Fruit fly (Drosophila melanogaster): Measurements from ENCODE around the gene Tgi.

Tgi gene

DNA sequence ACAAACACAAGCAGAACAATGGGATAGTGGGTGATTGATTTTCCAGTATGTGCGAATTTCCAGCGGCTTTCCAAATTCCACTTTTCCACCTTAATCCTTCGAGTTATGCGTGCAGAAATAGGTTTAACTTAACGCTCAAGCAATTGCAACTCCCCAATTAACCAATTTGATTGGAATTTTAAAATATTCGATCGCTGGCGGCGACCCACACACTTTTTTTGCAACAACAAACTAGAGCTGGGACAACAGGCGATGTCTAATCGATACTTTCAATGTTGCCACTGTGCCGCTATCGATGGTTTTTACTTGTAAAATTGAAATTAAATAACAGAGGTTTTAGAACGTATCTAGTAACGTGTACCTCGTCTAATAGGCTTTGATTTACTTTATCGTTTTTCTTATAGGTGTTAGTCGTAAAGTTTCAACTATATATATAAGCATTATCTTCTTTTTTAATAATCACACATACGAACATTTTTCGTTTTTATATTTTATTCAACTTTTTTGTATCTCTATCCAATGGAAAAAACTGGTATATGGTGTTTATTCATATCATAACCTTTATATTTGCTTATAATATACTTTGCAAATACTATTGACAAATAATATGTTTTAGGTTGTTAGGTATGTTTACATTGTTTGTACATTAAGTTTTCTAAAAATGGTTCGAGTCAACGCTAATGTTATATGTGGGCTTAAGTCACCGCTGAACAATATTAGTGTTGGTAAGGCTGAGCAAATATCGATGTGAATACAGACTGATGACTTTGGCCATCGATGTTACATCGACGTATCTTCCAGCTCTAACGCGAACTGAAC, at the start of gene Tgi, which contains the start of gene Abp1:
Gene Tgi, plus strand, starts transcription at position 757 of the 819 bp plus-strand sequence.
Gene Abp1, minus strand, starts transcription at position 240 of the 819 bp plus-strand sequence.
- TF ChIP-seq Dll (optimal IDR thresholded peaks at IDR 0.05), result no peak
- TF ChIP-seq psq (optimal IDR thresholded peaks at IDR 0.05), result no peak
- TF ChIP-seq pan (optimal IDR thresholded peaks at IDR 0.05), result no peak
- no peak for TF ChIP-seq CG8478 (optimal IDR thresholded peaks at IDR 0.05)
- TF ChIP-seq usp (GFP tag; optimal IDR thresholded peaks at IDR 0.05), result no peak
- TF ChIP-seq EcR (GFP tag; optimal IDR thresholded peaks at IDR 0.05), result no peak

DNA sequence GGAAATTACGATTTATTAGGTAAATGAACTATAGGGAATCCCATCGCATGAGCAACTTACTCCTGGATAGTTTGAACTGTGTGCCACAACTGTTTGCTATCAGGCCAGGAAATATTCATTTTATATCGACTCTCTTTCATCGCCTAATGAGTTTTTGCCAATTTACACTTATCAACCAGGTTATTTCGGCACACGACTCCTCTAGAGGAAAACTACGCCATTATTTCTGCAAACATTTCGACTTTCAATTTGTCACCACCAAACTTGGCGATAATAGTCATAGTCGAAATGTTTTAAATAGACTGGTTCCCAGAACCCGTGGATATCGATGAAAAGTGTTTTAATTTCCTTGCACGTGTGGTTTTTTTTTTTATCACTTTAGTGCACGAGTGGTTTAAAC, 49.6 kb upstream of the Tgi start, which contains the start of gene CG10154:
Gene CG10154, minus strand, starts transcription at position 101 of the 400 bp plus-strand sequence.
- TF ChIP-seq EcR (GFP tag; optimal IDR thresholded peaks at IDR 0.05), result no peak
- TF ChIP-seq pan (optimal IDR thresholded peaks at IDR 0.05), result no peak
- no peak for TF ChIP-seq psq (optimal IDR thresholded peaks at IDR 0.05)
- TF ChIP-seq Dll (optimal IDR thresholded peaks at IDR 0.05), result no peak
- no peak for TF ChIP-seq usp (GFP tag; optimal IDR thresholded peaks at IDR 0.05)
- no peak for TF ChIP-seq CG8478 (optimal IDR thresholded peaks at IDR 0.05)

DNA sequence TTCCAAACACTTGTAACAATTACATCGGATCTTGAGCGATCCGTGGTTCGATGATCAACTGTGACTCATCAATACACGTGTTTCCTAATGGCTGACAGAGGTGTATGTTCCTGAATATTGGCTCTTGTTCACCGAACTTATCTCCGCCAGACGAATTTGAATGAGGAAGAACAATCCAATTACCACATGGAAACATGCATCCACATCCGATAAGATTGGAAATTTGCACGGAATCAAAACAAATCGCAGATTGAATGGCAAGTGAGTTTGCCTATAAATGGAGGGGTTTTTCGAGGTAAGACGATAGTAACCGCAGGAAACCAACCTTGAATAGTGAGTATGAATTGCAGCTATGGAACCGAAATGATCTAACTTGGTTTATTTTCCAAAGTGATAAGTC, 48.9 kb upstream of the Tgi start, which contains the start of gene CG10725:
Gene CG10725, plus strand, starts transcription at position 301 of the 400 bp plus-strand sequence.
- TF ChIP-seq pan (optimal IDR thresholded peaks at IDR 0.05), result no peak
- no peak for TF ChIP-seq CG8478 (optimal IDR thresholded peaks at IDR 0.05)
- TF ChIP-seq EcR (GFP tag; optimal IDR thresholded peaks at IDR 0.05), result no peak
- TF ChIP-seq usp (GFP tag; optimal IDR thresholded peaks at IDR 0.05), result no peak
- TF ChIP-seq psq (optimal IDR thresholded peaks at IDR 0.05), result no peak

DNA sequence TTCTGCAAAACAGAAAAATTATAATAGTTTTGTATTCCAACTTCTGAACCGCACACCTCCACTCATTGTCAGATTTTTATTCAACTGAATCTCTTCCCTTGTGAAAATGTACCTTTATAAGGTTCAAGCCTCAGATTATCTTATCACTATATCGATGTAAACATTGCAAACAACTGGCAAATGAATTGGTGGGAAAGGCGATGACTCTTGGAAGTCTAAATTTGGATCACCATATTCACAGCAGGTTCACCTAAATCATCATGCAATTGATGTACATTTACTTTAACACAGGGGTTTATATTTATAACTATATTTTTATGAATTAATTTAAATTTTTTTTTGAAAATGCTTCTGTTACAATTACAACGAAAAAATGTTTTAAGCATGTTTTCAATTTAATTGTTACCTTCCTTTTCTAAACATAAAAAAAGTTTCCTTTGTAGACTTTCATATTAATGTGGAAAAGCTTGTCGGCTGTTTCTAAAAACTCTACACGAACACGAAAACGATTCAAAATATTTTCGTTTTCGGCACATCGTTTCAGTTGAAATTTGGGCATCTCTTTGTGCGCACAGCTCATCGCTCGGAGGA, 46.1 kb upstream of the Tgi start, which contains the start of the genes CG10140 and CG14109:
Gene CG10140, minus strand, starts transcription at position 101 of the 591 bp plus-strand sequence.
Gene CG14109, plus strand, starts transcription at position 541 of the 591 bp plus-strand sequence.
- TF ChIP-seq psq (optimal IDR thresholded peaks at IDR 0.05) (no peak), usp (GFP tag; optimal IDR thresholded peaks at IDR 0.05) (no peak), Dll (optimal IDR thresholded peaks at IDR 0.05) (no peak), pan (optimal IDR thresholded peaks at IDR 0.05) (no peak), EcR (GFP tag; optimal IDR thresholded peaks at IDR 0.05) (no peak), CG8478 (optimal IDR thresholded peaks at IDR 0.05) (no peak)

DNA sequence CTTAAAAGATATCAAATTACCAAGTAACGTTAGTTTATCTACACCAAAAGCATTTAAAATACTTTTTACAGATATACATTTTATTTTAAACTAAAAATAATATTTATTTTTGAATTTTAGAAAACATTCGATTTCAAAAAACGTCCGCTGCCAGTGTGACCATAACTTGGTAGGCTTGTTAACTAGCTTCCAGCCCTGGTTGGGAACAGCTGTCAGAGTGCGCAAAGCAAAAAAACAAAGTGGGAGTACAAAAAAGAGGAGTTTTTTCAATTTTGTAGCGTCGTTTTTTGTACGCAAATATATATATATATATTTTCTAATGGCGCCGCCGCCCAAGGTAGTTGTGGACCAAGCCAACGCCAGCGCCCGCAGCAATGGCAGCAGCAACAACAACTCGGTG, 44.2 kb upstream of the Tgi start, which contains the start of gene cmb:
Gene cmb, plus strand, starts transcription at position 195 of the 400 bp plus-strand sequence.
- TF ChIP-seq usp (GFP tag; optimal IDR thresholded peaks at IDR 0.05) (no peak), psq (optimal IDR thresholded peaks at IDR 0.05) (no peak), CG8478 (optimal IDR thresholded peaks at IDR 0.05) (no peak)

DNA sequence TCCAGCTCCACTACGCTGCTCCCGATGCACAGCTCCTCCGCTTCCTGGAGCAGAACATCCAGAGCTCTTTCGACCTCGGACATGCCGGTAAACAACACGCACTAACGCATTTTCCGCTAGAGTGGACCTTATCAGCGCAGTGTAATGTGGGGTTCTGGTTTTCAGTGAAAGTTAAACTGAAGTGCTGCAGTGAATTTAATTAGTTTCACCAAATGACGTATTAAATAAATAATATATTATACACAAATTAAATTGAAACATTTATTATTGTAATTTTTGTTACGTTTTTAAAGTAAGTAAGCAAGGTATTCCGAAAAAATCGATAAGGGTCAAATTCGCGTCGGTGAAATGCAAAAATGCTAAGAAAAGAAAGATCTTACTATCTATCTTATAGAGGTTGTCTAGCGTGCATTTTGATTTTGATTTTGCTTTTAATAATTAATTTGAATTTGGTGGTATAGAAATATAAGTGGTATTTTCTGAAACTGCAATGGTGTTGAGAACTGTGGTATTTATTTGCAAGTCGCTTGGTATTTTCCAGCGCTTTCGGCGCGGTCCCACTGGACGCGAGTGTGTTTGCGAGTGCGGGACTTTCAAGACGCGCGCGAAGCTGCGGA, 36.3 kb upstream of the Tgi start, which contains the start of the genes JMJD7 and CG10738:
Gene JMJD7, minus strand, starts transcription at position 107 of the 617 bp plus-strand sequence.
Gene CG10738, plus strand, starts transcription at position 594 of the 617 bp plus-strand sequence.
- no peak for TF ChIP-seq CG8478 (optimal IDR thresholded peaks at IDR 0.05)
- no peak for TF ChIP-seq EcR (GFP tag; optimal IDR thresholded peaks at IDR 0.05)
- TF ChIP-seq psq (optimal IDR thresholded peaks at IDR 0.05), result no peak
- TF ChIP-seq Dll (optimal IDR thresholded peaks at IDR 0.05), result no peak
- no peak for TF ChIP-seq usp (GFP tag; optimal IDR thresholded peaks at IDR 0.05)
- TF ChIP-seq pan (optimal IDR thresholded peaks at IDR 0.05), result no peak

DNA sequence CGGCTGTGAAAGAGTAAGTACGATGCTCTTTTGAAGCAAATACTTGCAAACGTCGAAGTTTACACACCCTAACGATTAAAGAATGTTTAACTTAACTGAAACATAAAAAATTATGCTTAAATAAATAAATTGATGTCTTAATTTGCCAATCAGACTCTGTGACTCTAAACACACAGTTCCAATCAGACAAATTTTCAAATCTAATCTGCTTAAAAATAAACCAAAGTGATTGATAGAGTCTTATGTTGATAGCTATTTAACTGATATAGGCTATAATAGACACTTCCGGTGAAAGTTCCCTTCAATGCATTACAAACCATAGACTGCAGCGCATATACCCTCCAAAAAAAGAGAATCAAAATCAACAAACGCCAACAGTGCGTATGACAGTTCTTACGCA, 35.0 kb upstream of the Tgi start:
- TF ChIP-seq psq (optimal IDR thresholded peaks at IDR 0.05), result no peak
- TF ChIP-seq usp (GFP tag; optimal IDR thresholded peaks at IDR 0.05), result no peak

DNA sequence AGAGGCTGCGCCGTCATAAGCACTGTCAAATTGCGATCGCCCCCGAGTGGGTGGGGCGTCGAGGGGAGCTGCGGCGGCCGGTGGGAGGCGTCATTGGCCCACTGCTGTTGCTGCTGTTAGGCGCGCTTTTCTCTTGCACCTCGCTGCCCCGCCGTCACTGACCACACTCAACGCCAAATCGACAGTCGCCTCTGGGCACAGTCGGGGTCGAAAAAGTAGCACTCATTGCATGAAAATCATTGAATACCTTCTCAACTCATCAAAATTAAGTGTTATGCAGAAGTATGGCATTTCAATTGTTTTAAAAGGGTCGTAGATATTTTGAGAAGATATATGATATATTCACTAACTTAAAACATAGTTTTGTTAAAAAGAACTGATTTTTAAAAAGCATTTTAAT, 34.3 kb upstream of the Tgi start:
- TF ChIP-seq psq (optimal IDR thresholded peaks at IDR 0.05), result no peak
- no peak for TF ChIP-seq Dll (optimal IDR thresholded peaks at IDR 0.05)
- no peak for TF ChIP-seq CG8478 (optimal IDR thresholded peaks at IDR 0.05)
- no peak for TF ChIP-seq usp (GFP tag; optimal IDR thresholded peaks at IDR 0.05)
- TF ChIP-seq pan (optimal IDR thresholded peaks at IDR 0.05), result no peak
- no peak for TF ChIP-seq EcR (GFP tag; optimal IDR thresholded peaks at IDR 0.05)

DNA sequence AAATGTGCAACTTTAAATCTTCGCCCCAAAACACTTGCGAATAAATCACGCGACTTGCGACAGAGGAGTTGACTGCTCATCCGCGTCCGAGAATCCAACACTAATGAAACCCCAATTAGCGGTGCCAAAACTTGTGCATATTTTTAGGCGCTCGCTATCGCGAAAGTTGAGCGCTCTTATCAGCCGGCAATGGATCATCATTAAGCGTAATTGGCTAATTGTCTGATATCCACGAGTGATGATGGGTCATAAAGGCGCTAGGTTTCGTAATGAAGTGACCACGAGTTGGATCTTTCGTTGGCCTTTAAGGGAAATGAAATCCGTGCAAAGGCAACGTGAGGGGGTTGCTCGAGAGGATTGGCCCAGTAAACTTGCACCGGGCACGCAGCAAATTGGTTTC, 31.8 kb upstream of the Tgi start:
- TF ChIP-seq psq (optimal IDR thresholded peaks at IDR 0.05), result no peak
- TF ChIP-seq EcR (GFP tag; optimal IDR thresholded peaks at IDR 0.05), result no peak
- TF ChIP-seq Dll (optimal IDR thresholded peaks at IDR 0.05), result no peak
- no peak for TF ChIP-seq usp (GFP tag; optimal IDR thresholded peaks at IDR 0.05)
- TF ChIP-seq CG8478 (optimal IDR thresholded peaks at IDR 0.05), result no peak
- TF ChIP-seq pan (optimal IDR thresholded peaks at IDR 0.05), result no peak

DNA sequence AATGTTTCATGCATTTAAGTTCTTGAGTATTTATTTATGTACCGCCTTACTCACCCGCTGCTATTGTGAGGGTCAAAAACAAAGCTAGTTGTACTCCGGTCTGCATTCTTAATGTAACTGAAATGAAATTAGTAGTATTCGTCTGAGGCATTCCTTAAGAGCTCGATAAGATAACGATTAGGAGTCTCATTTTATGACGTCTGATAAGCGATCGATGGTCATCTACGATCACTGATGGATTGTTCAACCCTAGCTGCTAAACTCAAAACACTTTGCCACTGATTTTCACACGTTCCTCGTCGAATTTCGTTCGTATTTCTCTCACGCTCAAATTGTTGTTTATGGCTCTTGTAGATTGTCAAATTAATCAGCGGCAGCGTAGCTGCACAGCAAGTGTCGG, 29.5 kb upstream of the Tgi start, which contains the start of gene CG10116:
Gene CG10116, minus strand, starts transcription at position 106 of the 400 bp plus-strand sequence.
- TF ChIP-seq CG8478 (optimal IDR thresholded peaks at IDR 0.05) (no peak), pan (optimal IDR thresholded peaks at IDR 0.05) (no peak), psq (optimal IDR thresholded peaks at IDR 0.05) (no peak), EcR (GFP tag; optimal IDR thresholded peaks at IDR 0.05) (no peak), Dll (optimal IDR thresholded peaks at IDR 0.05) (no peak), usp (GFP tag; optimal IDR thresholded peaks at IDR 0.05) (no peak)

DNA sequence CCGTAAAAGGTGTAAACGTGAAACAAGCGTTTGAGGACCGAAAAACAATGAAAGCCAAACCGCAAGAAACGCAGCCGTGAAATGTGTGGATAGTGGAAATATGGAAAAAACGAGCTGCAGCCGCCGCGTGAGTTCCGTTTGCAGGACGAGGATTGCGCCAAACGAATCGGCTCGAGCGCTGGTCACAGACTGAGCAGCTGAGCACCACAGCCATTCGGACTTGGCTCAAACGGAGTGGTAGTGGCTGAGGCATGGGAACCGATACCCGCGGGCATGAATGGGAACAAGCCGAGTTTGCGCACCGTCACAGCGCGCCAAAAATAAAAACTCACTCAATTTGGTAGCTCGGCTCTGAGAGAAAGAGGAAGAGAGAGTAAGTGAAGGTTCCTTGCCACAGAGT, 12.0 kb upstream of the Tgi start, which contains the start of gene CG10089:
Gene CG10089, minus strand, starts transcription at position 181 of the 400 bp plus-strand sequence.
- TF ChIP-seq CG8478 (optimal IDR thresholded peaks at IDR 0.05) (no peak), EcR (GFP tag; optimal IDR thresholded peaks at IDR 0.05) (no peak), Dll (optimal IDR thresholded peaks at IDR 0.05) (no peak), psq (optimal IDR thresholded peaks at IDR 0.05) (no peak), pan (optimal IDR thresholded peaks at IDR 0.05) (no peak), usp (GFP tag; optimal IDR thresholded peaks at IDR 0.05) (no peak)
